Worm (Caenorhabditis elegans) whole organism, mixed stage, embryonic: ENCODE results near the gene C06E7.4.

Experiments
- M03D4.4 ChIP-seq: sonication (generic microtip); optimal IDR thresholded peaks from 2 replicates; lab custom pipeline; 2017; ENCODE audit warnings: mild to moderate bottlenecking, missing genetic modification characterization, missing compliant biosample characterization
- bed-3 ChIP-seq: fragments of 200-800 bp; sonication (Bioruptor generic); optimal IDR thresholded peaks from 3 replicates; lab custom pipeline; 2018; ENCODE audit warnings: mild to moderate bottlenecking, missing genetic modification characterization, moderate library complexity, missing compliant biosample characterization
- blmp-1 ChIP-seq: fragments of 150-350 bp; optimal IDR thresholded peaks from 2 replicates; lab custom pipeline; 2014; ENCODE audit warnings: missing biosample characterization, missing genetic modification characterization
- ceh-39 ChIP-seq: fragments of 150-350 bp; optimal IDR thresholded peaks from 2 replicates; lab custom pipeline; 2014; ENCODE audit warnings: missing biosample characterization, missing genetic modification characterization
- ceh-83 ChIP-seq: fragments of 200-800 bp; sonication (Bioruptor generic); optimal IDR thresholded peaks from 2 replicates; lab custom pipeline; 2018; ENCODE audit warnings: mild to moderate bottlenecking, missing genetic modification characterization, missing compliant biosample characterization
- ces-1 ChIP-seq: fragments of 150-350 bp; optimal IDR thresholded peaks from 2 replicates; lab custom pipeline; 2014; ENCODE audit warnings: missing biosample characterization, missing genetic modification reagents, missing genetic modification characterization
- drap-1 ChIP-seq: fragments of 200-800 bp; sonication (Bioruptor generic); optimal IDR thresholded peaks from 3 replicates; lab custom pipeline; 2018; ENCODE audit warnings: mild to moderate bottlenecking, missing genetic modification characterization, missing compliant biosample characterization
- elt-1 ChIP-seq: sonication (generic microtip); optimal IDR thresholded peaks from 2 replicates; lab custom pipeline; 2017; ENCODE audit warnings: missing genetic modification characterization, mild to moderate bottlenecking, missing compliant biosample characterization, antibody characterized with exemption, moderate library complexity, borderline replicate concordance; ENCODE audit not compliant: insufficient read depth
- flh-1 ChIP-seq: fragments of 200-800 bp; sonication (Bioruptor generic); optimal IDR thresholded peaks from 2 replicates; lab custom pipeline; 2018; ENCODE audit warnings: mild to moderate bottlenecking, missing genetic modification characterization, moderate library complexity, missing compliant biosample characterization
- ham-2 ChIP-seq: fragments of 200-800 bp; sonication (Bioruptor generic); optimal IDR thresholded peaks from 2 replicates; lab custom pipeline; 2018; ENCODE audit warnings: mild to moderate bottlenecking, missing genetic modification characterization, missing compliant biosample characterization
- hlh-1 ChIP-seq: fragments of 150-350 bp; optimal IDR thresholded peaks from 2 replicates; lab custom pipeline; 2014; ENCODE audit warnings: missing biosample characterization, missing genetic modification reagents, missing genetic modification characterization
- lin-32 ChIP-seq: fragments of 200-800 bp; sonication (Bioruptor generic); optimal IDR thresholded peaks from 2 replicates; lab custom pipeline; 2018; ENCODE audit warnings: mild to moderate bottlenecking, missing genetic modification characterization, missing compliant biosample characterization
- lsy-2 ChIP-seq: fragments of 150-350 bp; optimal IDR thresholded peaks from 2 replicates; lab custom pipeline; 2014; ENCODE audit warnings: missing biosample characterization, missing genetic modification characterization
- mab-5 ChIP-seq: fragments of 150-350 bp; optimal IDR thresholded peaks from 2 replicates; lab custom pipeline; 2014; ENCODE audit warnings: missing biosample characterization, missing genetic modification characterization
- mep-1 ChIP-seq: fragments of 150-350 bp; optimal IDR thresholded peaks from 2 replicates; lab custom pipeline; 2017; ENCODE audit warnings: missing biosample characterization, missing genetic modification reagents, missing genetic modification characterization, inconsistent platforms
- nhr-12 ChIP-seq: fragments of 150-350 bp; optimal IDR thresholded peaks from 2 replicates; lab custom pipeline; 2014; ENCODE audit warnings: missing biosample characterization, missing genetic modification characterization
- nhr-2 ChIP-seq: fragments of 150-350 bp; optimal IDR thresholded peaks from 2 replicates; lab custom pipeline; 2014; ENCODE audit warnings: missing biosample characterization, missing genetic modification characterization
- nhr-237 ChIP-seq: fragments of 150-350 bp; optimal IDR thresholded peaks from 2 replicates; lab custom pipeline; 2014; ENCODE audit warnings: missing biosample characterization, missing genetic modification characterization
- nhr-28 ChIP-seq: fragments of 150-350 bp; optimal IDR thresholded peaks from 2 replicates; lab custom pipeline; 2014; ENCODE audit warnings: missing biosample characterization, missing genetic modification characterization
- nhr-76 ChIP-seq: sonication (generic microtip); optimal IDR thresholded peaks from 2 replicates; lab custom pipeline; 2017; ENCODE audit warnings: missing biosample characterization, missing genetic modification characterization
- pha-4 ChIP-seq: fragments of 150-350 bp; optimal IDR thresholded peaks from 2 replicates; lab custom pipeline; 2018; ENCODE audit warnings: missing biosample characterization, missing genetic modification reagents, missing genetic modification characterization
- snpc-4 ChIP-seq: fragments of 150-350 bp; optimal IDR thresholded peaks from 2 replicates; lab custom pipeline; 2014; ENCODE audit warnings: missing biosample characterization, missing genetic modification characterization
- unc-120 ChIP-seq: sonication (generic microtip); optimal IDR thresholded peaks from 2 replicates; lab custom pipeline; 2017; ENCODE audit warnings: missing genetic modification characterization, missing compliant biosample characterization; ENCODE audit not compliant: poor library complexity, severe bottlenecking
- unc-39 ChIP-seq: fragments of 150-350 bp; optimal IDR thresholded peaks from 2 replicates; lab custom pipeline; 2014; ENCODE audit warnings: missing biosample characterization, missing genetic modification characterization
- unc-62 ChIP-seq: fragments of 150-350 bp; optimal IDR thresholded peaks from 2 replicates; lab custom pipeline; 2014; ENCODE audit warnings: missing biosample characterization, missing genetic modification reagents, missing genetic modification characterization
- zip-8 ChIP-seq: fragments of 150-350 bp; optimal IDR thresholded peaks from 2 replicates; lab custom pipeline; 2014; ENCODE audit warnings: missing biosample characterization, missing genetic modification characterization
- ztf-11 ChIP-seq: fragments of 150-350 bp; optimal IDR thresholded peaks from 2 replicates; lab custom pipeline; 2014; ENCODE audit warnings: missing biosample characterization, missing genetic modification characterization

The C06E7.4 gene

ce11 chrIV:5821997-5822396, 37.8 kb downstream of the C06E7.4 start:
- TF ChIP-seq pha-4: peak; percentile 28
- peak; percentile 86 for TF ChIP-seq ces-1 (GFP tag; lab: Kevin White, UChicago)
- no peak for TF ChIP-seq snpc-4

ce11 chrIV:5820953-5821352, 38.8 kb downstream of the C06E7.4 start:
- TF ChIP-seq mep-1 (tag; lab: Kevin White, UChicago): no peak
- TF ChIP-seq unc-120 (tag; lab: Kevin White, UChicago): peak; percentile 2
- TF ChIP-seq nhr-76: no peak

ce11 chrIV:5820056-5820799, 39.5 kb downstream of the C06E7.4 start:
- peak; percentile 89 for TF ChIP-seq unc-62 (GFP tag; lab: Kevin White, UChicago)
- peak; percentile 92 for TF ChIP-seq hlh-1
- no peak for TF ChIP-seq ham-2 (GFP tag; lab: Kevin White, UChicago)
- peak; percentile 48 for TF ChIP-seq unc-120 (tag; lab: Kevin White, UChicago)
- no peak for TF ChIP-seq ztf-11 (tag; lab: Kevin White, UChicago)

- no peak for TF ChIP-seq mep-1 (tag; lab: Kevin White, UChicago)
- no peak for TF ChIP-seq drap-1
- TF ChIP-seq lin-32: no peak
- TF ChIP-seq unc-120 (tag; lab: Kevin White, UChicago): peak; percentile 90
- TF ChIP-seq nhr-12 (tag; lab: Kevin White, UChicago): no peak
- TF ChIP-seq hlh-1: peak; percentile 45
- peak; percentile 55 for TF ChIP-seq ham-2 (GFP tag; lab: Kevin White, UChicago)
- no peak for TF ChIP-seq M03D4.4 (tag; lab: Kevin White, UChicago)
- peak; percentile 77 for TF ChIP-seq elt-1
- peak; percentile 75 for TF ChIP-seq unc-62 (GFP tag; lab: Kevin White, UChicago)
- peak; percentile 43 for TF ChIP-seq ces-1 (GFP tag; lab: Kevin White, UChicago)
- no peak for TF ChIP-seq ztf-11 (tag; lab: Kevin White, UChicago)
- no peak for TF ChIP-seq nhr-237 (tag; lab: Kevin White, UChicago)
- no peak for TF ChIP-seq nhr-28 (tag; lab: Kevin White, UChicago)
Observed at ce11 chrIV:5817459-5817858, 42.3 kb downstream of the C06E7.4 start.

ce11 chrIV:5816466-5816865, 43.3 kb downstream of the C06E7.4 start:
- no peak for TF ChIP-seq hlh-1
- no peak for TF ChIP-seq nhr-12 (tag; lab: Kevin White, UChicago)
- no peak for TF ChIP-seq lin-32
- no peak for TF ChIP-seq lsy-2
- no peak for TF ChIP-seq ces-1 (GFP tag; lab: Kevin White, UChicago)
- no peak for TF ChIP-seq blmp-1 (tag; lab: Kevin White, UChicago)
- no peak for TF ChIP-seq nhr-2 (tag; lab: Kevin White, UChicago)
- no peak for TF ChIP-seq unc-62 (GFP tag; lab: Kevin White, UChicago)
- TF ChIP-seq elt-1: no peak
- no peak for TF ChIP-seq ceh-83 (GFP tag; lab: Kevin White, UChicago)
- TF ChIP-seq flh-1: no peak
- no peak for TF ChIP-seq unc-39 (tag; lab: Kevin White, UChicago)
- no peak for TF ChIP-seq zip-8
- no peak for TF ChIP-seq snpc-4
- TF ChIP-seq ceh-39 (tag; lab: Kevin White, UChicago): no peak
- TF ChIP-seq unc-120 (tag; lab: Kevin White, UChicago): no peak
- TF ChIP-seq mab-5 (tag; lab: Kevin White, UChicago): no peak
- no peak for TF ChIP-seq M03D4.4 (tag; lab: Kevin White, UChicago)
- no peak for TF ChIP-seq mep-1 (tag; lab: Kevin White, UChicago)
- TF ChIP-seq, all 35 proteins: peak for 0

ce11 chrIV:5814092-5814650, 45.6 kb downstream of the C06E7.4 start, which contains the start of gene oops-1:
Gene oops-1, minus strand, starts transcription at chrIV:5814142.
- TF ChIP-seq nhr-28 (tag; lab: Kevin White, UChicago): no peak
- TF ChIP-seq bed-3 (GFP tag; lab: Kevin White, UChicago): no peak
- TF ChIP-seq blmp-1 (tag; lab: Kevin White, UChicago): no peak
- no peak for TF ChIP-seq ceh-39 (tag; lab: Kevin White, UChicago)
- TF ChIP-seq M03D4.4 (tag; lab: Kevin White, UChicago): no peak
- TF ChIP-seq mep-1 (tag; lab: Kevin White, UChicago): no peak
- no peak for TF ChIP-seq snpc-4
- no peak for TF ChIP-seq ztf-11 (tag; lab: Kevin White, UChicago)
- TF ChIP-seq nhr-237 (tag; lab: Kevin White, UChicago): no peak
